Fruit fly (Drosophila melanogaster): ENCODE measurements around the gene CG14160.
A peak's percentile ranks its signal among the peaks of the same experiment; 100 is the strongest.

CG14160 gene

dm6 chr3L:10078551-10078950 lies 10.6 kb downstream of the CG14160 start:
- TF ChIP-seq Eip78C (GFP tag) (peak; percentile 16), CG31627 (GFP tag; optimal IDR thresholded peaks at IDR 0.05) (no peak)

dm6 chr3L:10052586-10052985 lies 36.6 kb downstream of the CG14160 start:
- TF ChIP-seq Lpt (GFP tag; optimal IDR thresholded peaks at IDR 0.05) = no peak
- no peak for TF ChIP-seq Hr38 (GFP tag; optimal IDR thresholded peaks at IDR 0.05)
- no peak for TF ChIP-seq Sox102F (GFP tag; optimal IDR thresholded peaks at IDR 0.05)
- no peak for TF ChIP-seq CG11294 (GFP tag; IDR thresholded peaks at IDR 0.05)
- TF ChIP-seq dsx (GFP tag; optimal IDR thresholded peaks at IDR 0.05; ENCODE audit: poor library complexity, severe bottlenecking) = no peak
- no peak for TF ChIP-seq CG4318 (GFP tag; optimal IDR thresholded peaks at IDR 0.05)
- no peak for TF ChIP-seq CG16779 (tag; optimal IDR thresholded peaks at IDR 0.05)

Measured in whole organism, prepupa.